Worm (Caenorhabditis elegans) whole organism, L1 larva: ENCODE measurements around the gene F08D12.4.

Experiments
- nhr-237 ChIP-seq: fragments of 150-350 bp; optimal IDR thresholded peaks from 2 replicates; lab custom pipeline; 2014; ENCODE audit warnings: missing biosample characterization, missing genetic modification characterization
- nhr-47 ChIP-seq: sonication (generic microtip); optimal IDR thresholded peaks from 2 replicates; lab custom pipeline; 2016; ENCODE audit warnings: mild to moderate bottlenecking, missing genetic modification characterization, moderate library complexity, missing compliant biosample characterization
- snpc-4 ChIP-seq: fragments of 150-350 bp; optimal IDR thresholded peaks from 2 replicates; lab custom pipeline; 2014; ENCODE audit warnings: missing biosample characterization, missing genetic modification characterization
- unc-130 ChIP-seq: fragments of 150-350 bp; optimal IDR thresholded peaks from 2 replicates; lab custom pipeline; 2017; ENCODE audit warnings: missing biosample characterization, missing genetic modification characterization, inconsistent platforms

- no peak for TF ChIP-seq nhr-47 (tag; lab: Kevin White, UChicago)
- no peak for TF ChIP-seq unc-130 (tag; lab: Kevin White, UChicago)
- TF ChIP-seq nhr-237 (tag; lab: Kevin White, UChicago), result no peak
- no peak for TF ChIP-seq snpc-4 (tag; lab: Kevin White, UChicago)
Observed at ce11 chrII:2762108-2762507, 15.8 kb upstream of the F08D12.4 start, which contains the start of gene fbxb-106.
